Fruit fly (Drosophila melanogaster) ovary, adult (tissue): ENCODE data around the gene Sfp24Bd.

Experiments
- CG17801 ChIP-seq: fragments of 200-800 bp; optimal IDR thresholded peaks from 2 replicates; lab custom pipeline; 2019; ENCODE audit warnings: missing biosample characterization, mild to moderate bottlenecking, missing genetic modification characterization, moderate library complexity; ENCODE audit not compliant: partially characterized antibody

Sfp24Bd gene

dm6 chr2L:3695361-3695818 is 26.5 kb upstream of the Sfp24Bd start, which contains the start of gene CG16713:
Gene CG16713 (minus strand): TSS chr2L:3695411.
- TF ChIP-seq CG17801, result no peak

dm6 chr2L:3694920-3695319 is 26.0 kb upstream of the Sfp24Bd start, which contains the start of gene CG43165:
Gene CG43165 (minus strand): TSS chr2L:3695020.
- no peak for TF ChIP-seq CG17801

- no peak for TF ChIP-seq CG17801
Observed at dm6 chr2L:3693805-3694204, 24.9 kb upstream of the Sfp24Bd start, which contains the start of gene Acp24A4. Gene Acp24A4 (minus strand): TSS chr2L:3693905.

- TF ChIP-seq CG17801, result no peak
Observed at dm6 chr2L:3693082-3693481, 24.1 kb upstream of the Sfp24Bd start, which contains the start of gene CG3513. Gene CG3513 (minus strand): TSS chr2L:3693182.

dm6 chr2L:3692466-3692865 is 23.5 kb upstream of the Sfp24Bd start, which contains the start of gene CG16704:
Gene CG16704 (minus strand): TSS chr2L:3692587.
- no peak for TF ChIP-seq CG17801

dm6 chr2L:3685139-3685851 is 16.4 kb upstream of the Sfp24Bd start:
- TF ChIP-seq CG17801, result no peak

- TF ChIP-seq CG17801, result no peak
Observed at dm6 chr2L:3682489-3682888, 13.6 kb upstream of the Sfp24Bd start.

- no peak for TF ChIP-seq CG17801
Observed at dm6 chr2L:3681338-3681737, 12.4 kb upstream of the Sfp24Bd start.

dm6 chr2L:3675770-3676169 is 6.8 kb upstream of the Sfp24Bd start:
- no peak for TF ChIP-seq CG17801

dm6 chr2L:3670481-3670880 is 1.5 kb upstream of the Sfp24Bd start, which contains the start of gene Sfp24Bc:
Gene Sfp24Bc (minus strand): TSS chr2L:3670581.
- TF ChIP-seq CG17801, result no peak

- TF ChIP-seq CG17801, result no peak
Observed at dm6 chr2L:3669675-3670074, 741 bp upstream of the Sfp24Bd start, which contains the start of gene Sfp24Bb. Gene Sfp24Bb (minus strand): TSS chr2L:3669775.

- no peak for TF ChIP-seq CG17801
Observed at dm6 chr2L:3668451-3668850, 483 bp downstream of the Sfp24Bd start, which contains the start of gene Sfp24Ba. Gene Sfp24Ba (minus strand): TSS chr2L:3668551.

- no peak for TF ChIP-seq CG17801
Observed at dm6 chr2L:3662307-3662795, 6.6 kb downstream of the Sfp24Bd start, which contains the start of gene Drgx. Gene Drgx (plus strand): TSS chr2L:3662745.

- TF ChIP-seq CG17801, result no peak
Observed at dm6 chr2L:3657349-3658142, 11.4 kb downstream of the Sfp24Bd start.

- no peak for TF ChIP-seq CG17801
Observed at dm6 chr2L:3656667-3657066, 12.3 kb downstream of the Sfp24Bd start, which contains the start of gene for. Gene for (minus strand): TSS chr2L:3656953.

dm6 chr2L:3655698-3656105 is 13.2 kb downstream of the Sfp24Bd start:
- peak; percentile 98 for TF ChIP-seq CG17801
